Fruit fly (Drosophila melanogaster): ENCODE data around the gene CycA.

- TF ChIP-seq psq (optimal IDR thresholded peaks at IDR 0.05) (no peak), Myc (optimal IDR thresholded peaks at IDR 0.05) (no peak), h (optimal IDR thresholded peaks at IDR 0.05) (no peak)
These were observed 28.9 kb upstream of the CycA start for dm6 chr3L:11862266-11862665.
